Fruit fly (Drosophila melanogaster): Measurements from ENCODE around the gene mfrn.

mfrn gene

DNA sequence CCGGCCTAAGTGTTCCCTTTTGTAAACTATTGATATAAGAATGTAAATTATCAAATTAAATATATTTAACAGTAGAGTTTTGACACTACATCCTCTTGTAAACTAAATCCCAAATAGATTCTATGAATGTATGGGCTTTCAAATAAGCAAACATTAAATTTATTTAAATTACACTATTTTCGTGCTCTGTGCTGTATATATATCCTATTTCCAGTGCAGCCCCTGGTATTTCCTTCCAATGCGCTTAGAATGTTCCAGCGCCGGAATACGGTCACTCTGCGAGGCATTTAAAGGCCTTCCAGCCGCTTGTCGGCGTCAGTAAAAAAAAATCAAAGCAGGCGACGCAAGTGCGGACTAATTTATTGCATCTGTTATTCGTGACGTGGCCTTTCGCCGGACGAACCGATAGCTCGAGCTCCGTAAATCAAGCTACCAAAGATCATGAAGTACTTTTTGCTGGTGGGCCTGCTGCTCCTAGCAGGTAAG, 643 bp upstream of the mfrn start, which contains the start of gene Gp93 (continued):
- TF ChIP-seq CG8478 (optimal IDR thresholded peaks at IDR 0.05): no peak
- TF ChIP-seq crol (GFP tag; IDR thresholded peaks at IDR 0.05): no peak
- TF ChIP-seq CG8089 (GFP tag; optimal IDR thresholded peaks at IDR 0.05): no peak
- no peak for TF ChIP-seq Mes4 (GFP tag; optimal IDR thresholded peaks at IDR 0.05)
- peak; percentile 46 for TF ChIP-seq E2f2 (GFP tag; IDR thresholded peaks at IDR 0.05)
- TF ChIP-seq HLHmδ (GFP tag; optimal IDR thresholded peaks at IDR 0.05): peak; percentile 46
- TF ChIP-seq nerfin-2 (GFP tag; IDR thresholded peaks at IDR 0.05; ENCODE audit: partially characterized antibody): no peak
- no peak for TF ChIP-seq zfh2 (GFP tag; optimal IDR thresholded peaks at IDR 0.05)
- no peak for TF ChIP-seq Tbp (GFP tag; optimal IDR thresholded peaks at IDR 0.05)
- no peak for TF ChIP-seq TFAM (GFP tag; optimal IDR thresholded peaks at IDR 0.05)
- no peak for TF ChIP-seq CG16813 (GFP tag; IDR thresholded peaks at IDR 0.05; ENCODE audit: partially characterized antibody)
- peak; percentile 49 for TF ChIP-seq HLH3B (GFP tag; IDR thresholded peaks at IDR 0.05)
- no peak for TF ChIP-seq run (tag; optimal IDR thresholded peaks at IDR 0.05)
- TF ChIP-seq cas (GFP tag; IDR thresholded peaks at IDR 0.05): 0 out of 2 replicates have a peak, but pooled peaks have one; percentile 6
- no peak for TF ChIP-seq inv (GFP tag; IDR thresholded peaks at IDR 0.05; ENCODE audit: partially characterized antibody)
- peak; percentile 25 for TF ChIP-seq Dip3 (GFP tag; optimal IDR thresholded peaks at IDR 0.05)
- peak; percentile 74 for TF ChIP-seq CG32772 (GFP tag; IDR thresholded peaks at IDR 0.05)
- peak; percentile 45 for TF ChIP-seq CG13296 (GFP tag; optimal IDR thresholded peaks at IDR 0.05)
- TF ChIP-seq CG10321 (GFP tag; IDR thresholded peaks at IDR 0.05): peak; percentile 33; the same call in 1 of the 2 replicates
- peak; percentile 49 for TF ChIP-seq CG3847 (GFP tag; IDR thresholded peaks at IDR 0.05)
- TF ChIP-seq Bgb (GFP tag; IDR thresholded peaks at IDR 0.05; ENCODE audit: partially characterized antibody): 0 out of 2 replicates have a peak, but pooled peaks have one; percentile 20
- no peak for TF ChIP-seq CG6654 (GFP tag; optimal IDR thresholded peaks at IDR 0.05)
- peak; percentile 15 to 66 for TF ChIP-seq Hr51 (GFP tag; optimal IDR thresholded peaks at IDR 0.05)
- peak; percentile 38; the same call in 1 of the 2 replicates for TF ChIP-seq Rx (GFP tag; IDR thresholded peaks at IDR 0.05)
- 0 out of 4 replicates have a peak, but pooled peaks have one; percentile 49 for TF ChIP-seq Dll (GFP tag; IDR thresholded peaks at IDR 0.05; ENCODE audit: partially characterized antibody)
- peak; percentile 8 for TF ChIP-seq CG10543 (GFP tag; optimal IDR thresholded peaks at IDR 0.05)
- peak; percentile 47; the same call in 1 of the 2 replicates for TF ChIP-seq CG13287 (GFP tag; IDR thresholded peaks at IDR 0.05; ENCODE audit: partially characterized antibody)
- TF ChIP-seq Scr (GFP tag; IDR thresholded peaks at IDR 0.05; ENCODE audit: partially characterized antibody): peak; percentile 30; the same call in 1 of the 2 replicates
- TF ChIP-seq z (GFP tag; IDR thresholded peaks at IDR 0.05): no peak
- TF ChIP-seq CG2678 (tag; optimal IDR thresholded peaks at IDR 0.05): peak; percentile 69
- peak; percentile 39 for TF ChIP-seq bab2 (GFP tag; optimal IDR thresholded peaks at IDR 0.05)
- no peak for TF ChIP-seq D (optimal IDR thresholded peaks at IDR 0.05)
- TF ChIP-seq D (GFP tag; optimal IDR thresholded peaks at IDR 0.05): no peak
- TF ChIP-seq sc (optimal IDR thresholded peaks at IDR 0.05): no peak
- no peak for TF ChIP-seq sc (GFP tag; optimal IDR thresholded peaks at IDR 0.05)
- 0 out of 2 replicates have a peak, but pooled peaks have one; percentile 12 for TF ChIP-seq ranshi (GFP tag; IDR thresholded peaks at IDR 0.05)
- TF ChIP-seq CG16815 (GFP tag; optimal IDR thresholded peaks at IDR 0.05): peak; percentile 30
- peak; percentile 9 for TF ChIP-seq mirr (GFP tag; optimal IDR thresholded peaks at IDR 0.05)
- no peak for TF ChIP-seq D19B (GFP tag; optimal IDR thresholded peaks at IDR 0.05)
- TF ChIP-seq Nf-YC (tag; optimal IDR thresholded peaks at IDR 0.05): no peak
- TF ChIP-seq CG12236 (GFP tag; optimal IDR thresholded peaks at IDR 0.05): no peak
- TF ChIP-seq al (GFP tag; IDR thresholded peaks at IDR 0.05): peak; percentile 51; the same call in 1 of the 2 replicates
- TF ChIP-seq mam (GFP tag; optimal IDR thresholded peaks at IDR 0.05): peak; percentile 54
- peak; percentile 61 for TF ChIP-seq NFAT (GFP tag; IDR thresholded peaks at IDR 0.05)
- TF ChIP-seq nmo (GFP tag; optimal IDR thresholded peaks at IDR 0.05): peak; percentile 57
- TF ChIP-seq Lhr (GFP tag; optimal IDR thresholded peaks at IDR 0.05): no peak
- TF ChIP-seq Hsf (GFP tag; optimal IDR thresholded peaks at IDR 0.05): peak; percentile 53
- no peak for TF ChIP-seq jigr1 (GFP tag; IDR thresholded peaks at IDR 0.05)
- TF ChIP-seq CG3726 (GFP tag; IDR thresholded peaks at IDR 0.05): no peak
- no peak for TF ChIP-seq PHDP (tag; optimal IDR thresholded peaks at IDR 0.05)
- peak; percentile 55 for TF ChIP-seq CHES-1-like (GFP tag; optimal IDR thresholded peaks at IDR 0.05)

All from whole organism, embryonic.